Fruit fly (Drosophila melanogaster) whole organism, embryonic: ENCODE results near the gene lectin-37Da.

ENCODE experiments used
- Bgb ChIP-seq: fragments of 200-800 bp; sonication (Bioruptor generic); IDR thresholded peaks from 2 replicates; pipeline ENCODE4 v1.3.6; 2022; ENCODE audit warnings: missing biosample characterization, missing genetic modification characterization; ENCODE audit not compliant: partially characterized antibody
- BtbVII ChIP-seq: fragments of 200-800 bp; sonication (Bioruptor generic); optimal IDR thresholded peaks from 3 replicates; lab custom pipeline; 2017; ENCODE audit warnings: missing biosample characterization, mild to moderate bottlenecking, missing genetic modification characterization
- CG11247 ChIP-seq: fragments of 200-800 bp; sonication (Bioruptor generic); IDR thresholded peaks from 2 replicates; pipeline ENCODE4 v1.3.6; 2022; ENCODE audit warnings: missing biosample characterization, missing genetic modification characterization
- CG11723 ChIP-seq: fragments of 200-800 bp; sonication (Bioruptor generic); optimal IDR thresholded peaks from 2 replicates; lab custom pipeline; 2017; ENCODE audit warnings: missing biosample characterization, mild to moderate bottlenecking, missing genetic modification characterization
- CG12104 ChIP-seq: fragments of 200-800 bp; sonication (Bioruptor generic); optimal IDR thresholded peaks from 3 replicates; lab custom pipeline; 2016; ENCODE audit warnings: missing biosample characterization, missing genetic modification characterization
- CG13287 ChIP-seq: fragments of 200-800 bp; sonication (Bioruptor generic); IDR thresholded peaks from 2 replicates; pipeline ENCODE4 v1.3.6; 2022; ENCODE audit warnings: missing biosample characterization, missing genetic modification characterization; ENCODE audit not compliant: partially characterized antibody
- CG13624 ChIP-seq: fragments of 200-800 bp; sonication (Bioruptor generic); optimal IDR thresholded peaks from 2 replicates; lab custom pipeline; 2016; ENCODE audit warnings: missing biosample characterization, missing genetic modification characterization
- CG16813 ChIP-seq: fragments of 200-800 bp; sonication (Bioruptor generic); IDR thresholded peaks from 3 replicates; pipeline ENCODE4 v1.3.6; 2022; ENCODE audit warnings: missing biosample characterization, missing genetic modification characterization; ENCODE audit not compliant: partially characterized antibody
- CG1792 ChIP-seq: fragments of 200-800 bp; sonication (Bioruptor generic); optimal IDR thresholded peaks from 2 replicates; lab custom pipeline; 2016; ENCODE audit warnings: missing biosample characterization, missing genetic modification characterization
- CG2889 ChIP-seq: fragments of 200-800 bp; sonication (Bioruptor generic); IDR thresholded peaks from 3 replicates; pipeline ENCODE4 v1.3.6; 2022; ENCODE audit warnings: missing biosample characterization, missing genetic modification characterization
- CG31224 ChIP-seq: fragments of 200-800 bp; sonication (Bioruptor generic); IDR thresholded peaks from 2 replicates; pipeline ENCODE4 v1.3.6; 2022; ENCODE audit warnings: missing biosample characterization, missing genetic modification characterization
- CG3281 ChIP-seq: fragments of 200-800 bp; sonication (Bioruptor generic); optimal IDR thresholded peaks from 3 replicates; lab custom pipeline; 2017; ENCODE audit warnings: missing biosample characterization, mild to moderate bottlenecking, missing genetic modification characterization
- CG7556 ChIP-seq: fragments of 200-800 bp; sonication (Bioruptor generic); optimal IDR thresholded peaks from 2 replicates; lab custom pipeline; 2017; ENCODE audit warnings: missing biosample characterization, mild to moderate bottlenecking, missing genetic modification characterization
- CG7745 ChIP-seq: fragments of 200-800 bp; sonication (Bioruptor generic); optimal IDR thresholded peaks from 2 replicates; lab custom pipeline; 2018; ENCODE audit warnings: missing biosample characterization, mild to moderate bottlenecking, missing genetic modification characterization, moderate library complexity
- Camta ChIP-seq: fragments of 200-800 bp; sonication (Bioruptor generic); optimal IDR thresholded peaks from 2 replicates; lab custom pipeline; 2016; ENCODE audit warnings: missing biosample characterization, missing genetic modification characterization
- Chrac-16 ChIP-seq: fragments of 200-800 bp; sonication (Bioruptor generic); optimal IDR thresholded peaks from 3 replicates; lab custom pipeline; 2016; ENCODE audit warnings: missing biosample characterization, missing genetic modification characterization
- CrebB ChIP-seq: fragments of 200-800 bp; sonication (Bioruptor generic); optimal IDR thresholded peaks from 3 replicates; lab custom pipeline; 2018; ENCODE audit warnings: missing biosample characterization, mild to moderate bottlenecking, missing genetic modification characterization
- Dek ChIP-seq: fragments of 200-800 bp; sonication (Bioruptor generic); optimal IDR thresholded peaks from 3 replicates; lab custom pipeline; 2019; ENCODE audit warnings: missing biosample characterization, mild to moderate bottlenecking, missing genetic modification characterization, moderate library complexity
- Gug ChIP-seq: fragments of 200-800 bp; sonication (Bioruptor generic); IDR thresholded peaks from 4 replicates; pipeline ENCODE4 v1.3.6; 2022; ENCODE audit warnings: missing biosample characterization, missing genetic modification characterization
- HLH4C ChIP-seq: fragments of 200-800 bp; sonication (Bioruptor generic); IDR thresholded peaks from 3 replicates; pipeline ENCODE4 v1.3.6; 2022; ENCODE audit warnings: missing biosample characterization, missing genetic modification characterization; ENCODE audit not compliant: partially characterized antibody
- Hmr ChIP-seq: fragments of 200-800 bp; sonication (Bioruptor generic); optimal IDR thresholded peaks from 3 replicates; lab custom pipeline; 2017; ENCODE audit warnings: mild to moderate bottlenecking, missing biosample characterization, missing genetic modification reagents, missing genetic modification characterization
- Kr ChIP-seq: fragments of 200-800 bp; sonication (Bioruptor generic); optimal IDR thresholded peaks from 2 replicates; lab custom pipeline; 2017; ENCODE audit warnings: missing biosample characterization, mild to moderate bottlenecking, missing genetic modification characterization
- Lhr ChIP-seq: fragments of 200-800 bp; sonication (Bioruptor generic); optimal IDR thresholded peaks from 3 replicates; lab custom pipeline; 2017; ENCODE audit warnings: mild to moderate bottlenecking, missing biosample characterization, missing genetic modification reagents, missing genetic modification characterization
- MBD-R2 ChIP-seq: fragments of 200-800 bp; sonication (Bioruptor generic); IDR thresholded peaks from 2 replicates; pipeline ENCODE4 v1.3.6; 2022; ENCODE audit warnings: missing biosample characterization, missing genetic modification characterization
- Mrtf ChIP-seq: fragments of 200-800 bp; sonication (Bioruptor generic); IDR thresholded peaks from 3 replicates; pipeline ENCODE4 v1.3.6; 2022; ENCODE audit warnings: missing biosample characterization, missing genetic modification characterization
- Oli ChIP-seq: fragments of 200-800 bp; sonication (Bioruptor generic); optimal IDR thresholded peaks from 2 replicates; lab custom pipeline; 2018; ENCODE audit warnings: missing biosample characterization, mild to moderate bottlenecking, missing genetic modification characterization, moderate library complexity
- Stat92E ChIP-seq, 3 experiments: fragments of >200 bp in 2 of 3; fragments of 200-800 bp in 1 of 3; sonication (Bioruptor generic) in 1 of 3; optimal IDR thresholded peaks; 2 replicates each; lab custom pipeline; 2017 to 2019; ENCODE audit warnings: missing biosample characterization in 3 of 3, missing genetic modification characterization in 3 of 3, mild to moderate bottlenecking in 1 of 3, moderate library complexity in 1 of 3
- ac ChIP-seq: fragments of 200-800 bp; sonication (Bioruptor generic); optimal IDR thresholded peaks from 3 replicates; lab custom pipeline; 2017; ENCODE audit warnings: missing biosample characterization, mild to moderate bottlenecking, missing genetic modification characterization
- bigmax ChIP-seq: fragments of 200-800 bp; sonication (Bioruptor generic); optimal IDR thresholded peaks from 2 replicates; lab custom pipeline; 2018; ENCODE audit warnings: missing biosample characterization, mild to moderate bottlenecking, missing genetic modification characterization
- crc ChIP-seq: fragments of 200-800 bp; sonication (Bioruptor generic); optimal IDR thresholded peaks from 2 replicates; lab custom pipeline; 2016; ENCODE audit warnings: missing biosample characterization, missing genetic modification characterization
- da ChIP-seq: fragments of 200-800 bp; sonication (Bioruptor generic); optimal IDR thresholded peaks from 2 replicates; lab custom pipeline; 2016; ENCODE audit warnings: missing biosample characterization, missing genetic modification characterization
- dimm ChIP-seq: fragments of 200-800 bp; sonication (Bioruptor generic); IDR thresholded peaks from 2 replicates; pipeline ENCODE4 v1.3.6; 2022; ENCODE audit warnings: missing biosample characterization, missing genetic modification characterization
- gce ChIP-seq: fragments of 200-800 bp; sonication (Bioruptor generic); IDR thresholded peaks from 3 replicates; pipeline ENCODE4 v1.3.6; 2022; ENCODE audit warnings: missing biosample characterization, missing genetic modification characterization
- gt ChIP-seq: fragments of 200-800 bp; sonication (Bioruptor generic); IDR thresholded peaks from 2 replicates; pipeline ENCODE4 v1.3.6; 2022; ENCODE audit warnings: missing biosample characterization, missing genetic modification characterization
- hb ChIP-seq: fragments of 200-800 bp; sonication (Bioruptor generic); IDR thresholded peaks from 3 replicates; pipeline ENCODE4 v1.3.6; 2022; ENCODE audit warnings: missing biosample characterization, missing genetic modification characterization; ENCODE audit not compliant: partially characterized antibody
- inv ChIP-seq: fragments of 200-800 bp; sonication (Bioruptor generic); IDR thresholded peaks from 2 replicates; pipeline ENCODE4 v1.3.6; 2022; ENCODE audit warnings: missing biosample characterization, missing genetic modification characterization; ENCODE audit not compliant: partially characterized antibody
- otp ChIP-seq: fragments of 200-800 bp; sonication (Bioruptor generic); IDR thresholded peaks from 3 replicates; pipeline ENCODE4, ENCODE4 v1.3.6; 2022; ENCODE audit warnings: missing biosample characterization, missing genetic modification characterization
- pan ChIP-seq, 4 experiments: fragments of >200 bp in 3 of 4; fragments of 200-800 bp in 1 of 4; sonication (Bioruptor generic) in 1 of 4; optimal IDR thresholded peaks in 3 of 4; IDR thresholded peaks in 1 of 4; 2 replicates each; pipeline versions ENCODE4 v1.3.6 to Lab custom; 2017 to 2022; ENCODE audit warnings: missing biosample characterization in 2 of 4, missing genetic modification characterization in 2 of 4, mixed read lengths in 1 of 4
- phol ChIP-seq: fragments of 200-800 bp; sonication (Bioruptor generic); optimal IDR thresholded peaks from 3 replicates; lab custom pipeline; 2018; ENCODE audit warnings: missing biosample characterization, mild to moderate bottlenecking, missing genetic modification characterization, moderate library complexity
- sna ChIP-seq: fragments of 200-800 bp; sonication (Bioruptor generic); IDR thresholded peaks from 2 replicates; pipeline ENCODE4 v1.3.6; 2022; ENCODE audit warnings: missing biosample characterization, missing genetic modification characterization; ENCODE audit not compliant: partially characterized antibody
- ssp ChIP-seq: fragments of 200-800 bp; sonication (Bioruptor generic); IDR thresholded peaks from 2 replicates; pipeline ENCODE4 v1.3.6; 2022; ENCODE audit warnings: missing biosample characterization, missing genetic modification characterization
- tna ChIP-seq: fragments of 200-800 bp; sonication (Bioruptor generic); IDR thresholded peaks from 2 replicates; pipeline ENCODE4 v1.3.6; 2022; ENCODE audit warnings: missing biosample characterization, missing genetic modification characterization; ENCODE audit not compliant: partially characterized antibody
- ttk ChIP-seq: fragments of 200-800 bp; sonication (Bioruptor generic); IDR thresholded peaks from 2 replicates; pipeline ENCODE4 v2.1.2; 2022; ENCODE audit warnings: missing biosample characterization, missing genetic modification characterization
- twi ChIP-seq: fragments of 200-800 bp; optimal IDR thresholded peaks from 2 replicates; lab custom pipeline; 2019; ENCODE audit warnings: missing biosample characterization, mild to moderate bottlenecking, missing genetic modification characterization, moderate library complexity
- wdn ChIP-seq: fragments of 200-800 bp; sonication (Bioruptor generic); IDR thresholded peaks from 2 replicates; pipeline ENCODE4 v1.3.6; 2022; ENCODE audit warnings: missing biosample characterization, missing genetic modification characterization
- zen ChIP-seq: fragments of 200-800 bp; sonication (Bioruptor generic); optimal IDR thresholded peaks from 3 replicates; lab custom pipeline; 2018; ENCODE audit warnings: missing biosample characterization, mild to moderate bottlenecking, missing genetic modification characterization, moderate library complexity

lectin-37Da gene

DNA sequence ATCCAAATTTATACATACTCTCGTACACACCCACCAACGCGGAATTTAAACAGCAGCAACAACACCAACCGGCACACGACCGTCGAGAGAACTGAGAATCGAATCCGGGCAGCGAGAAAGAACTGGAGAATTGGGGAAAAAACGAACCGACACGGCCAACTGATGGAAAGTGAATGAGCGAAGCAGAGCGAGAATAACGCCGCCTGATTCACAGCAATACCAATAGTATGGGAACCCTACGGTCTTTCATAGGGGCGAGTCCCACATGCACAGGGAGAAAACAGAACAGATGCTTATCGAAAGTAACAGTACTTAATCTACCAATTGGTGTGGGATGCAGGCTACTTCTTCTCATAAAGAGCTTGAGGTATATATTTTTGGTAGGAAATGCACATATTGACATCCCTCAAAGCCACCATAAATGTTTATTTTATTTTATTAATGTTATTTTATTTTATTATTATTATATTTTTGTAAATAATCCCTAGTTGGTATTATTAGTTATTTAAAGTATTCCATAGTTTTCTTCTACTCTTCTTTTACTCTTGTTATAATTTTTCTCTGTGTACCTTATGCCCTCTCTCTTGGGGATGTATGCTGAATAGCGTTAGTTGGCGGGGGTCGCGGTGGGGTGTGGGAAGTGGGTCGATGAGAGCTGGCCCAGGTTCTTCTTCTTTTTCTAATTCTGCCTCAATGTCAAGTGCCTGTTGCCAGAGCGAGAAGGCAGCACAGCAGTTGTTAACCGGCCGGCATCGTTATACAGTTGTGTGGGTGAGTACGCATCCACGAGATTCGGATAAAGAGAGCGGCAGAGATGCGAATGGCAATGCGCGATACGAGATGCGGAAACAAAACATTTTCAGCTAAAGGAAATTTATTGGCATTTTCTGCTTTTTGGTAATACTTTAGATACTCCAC, 19.5 kb upstream of the lectin-37Da start, which contains the start of gene CG17544 (continued):
- no peak for TF ChIP-seq sna (GFP tag; lab: Robert Waterston, UW)
- TF ChIP-seq Chrac-16 (GFP tag; lab: Kevin White, UChicago) = peak; percentile 59
- no peak for TF ChIP-seq Kr
- TF ChIP-seq CG11723 (GFP tag; lab: Kevin White, UChicago) = no peak
- TF ChIP-seq Oli (tag; lab: Kevin White, UChicago) = peak; percentile 85
- TF ChIP-seq twi (tag; lab: Kevin White, UChicago) = peak; percentile 68
- TF ChIP-seq phol = peak; percentile 83
- TF ChIP-seq Gug = peak; percentile 39; the same call in 2 of the 4 replicates
- peak; percentile 46; the same call in 1 of the 2 replicates for TF ChIP-seq Bgb
- TF ChIP-seq Lhr = peak; percentile 8
- peak; percentile 49; the same call in 1 of the 2 replicates for TF ChIP-seq CG13287 (GFP tag; lab: Robert Waterston, UW)
- no peak for TF ChIP-seq CG1792
- no peak for TF ChIP-seq gt (GFP tag; lab: Robert Waterston, UW)
- no peak for TF ChIP-seq CG16813 (GFP tag; lab: Robert Waterston, UW)
- peak; percentile 35; the same call in 1 of the 3 replicates for TF ChIP-seq CG2889 (GFP tag; lab: Robert Waterston, UW)
- no peak; the same call in 1 of the 2 replicates for TF ChIP-seq MBD-R2
- TF ChIP-seq ttk = peak; percentile 79
- TF ChIP-seq otp (GFP tag; lab: Robert Waterston, UW) = peak; percentile 30; the same call in 1 of the 3 replicates
- no peak for TF ChIP-seq pan (optimal IDR thresholded peaks at IDR 0.05; lab: Kevin White, UChicago)
- peak in 1 of 2 experiments; percentile 46 for TF ChIP-seq pan (GFP tag; optimal IDR thresholded peaks at IDR 0.05 in 1 of 2, IDR thresholded peaks at IDR 0.05 in 1 of 2)
- 0 out of 3 replicates have a peak, but pooled peaks have one; percentile 52 for TF ChIP-seq Mrtf (GFP tag; lab: Robert Waterston, UW)
- peak; percentile 62 for TF ChIP-seq zen (tag; lab: Kevin White, UChicago)
- TF ChIP-seq CG3281 = peak; percentile 90
- peak; percentile 54 for TF ChIP-seq ssp (GFP tag; lab: Robert Waterston, UW)
- no peak for TF ChIP-seq hb (GFP tag; lab: Robert Waterston, UW)
- no peak for TF ChIP-seq dimm
- TF ChIP-seq CG12104 (GFP tag; lab: Kevin White, UChicago) = peak; percentile 52
- TF ChIP-seq CG7556 (GFP tag; lab: Kevin White, UChicago) = peak; percentile 95
- TF ChIP-seq gce (GFP tag; lab: Robert Waterston, UW) = peak; percentile 56; the same call in 1 of the 3 replicates
- no peak for TF ChIP-seq da
- TF ChIP-seq crc (GFP tag; lab: Kevin White, UChicago) = no peak
- TF ChIP-seq Camta (GFP tag; lab: Kevin White, UChicago) = no peak
- no peak for TF ChIP-seq CG11247
- peak; percentile 46; the same call in 1 of the 2 replicates for TF ChIP-seq CG31224
- TF ChIP-seq wdn (GFP tag; lab: Robert Waterston, UW) = peak; percentile 42
- no peak for TF ChIP-seq HLH4C (GFP tag; lab: Robert Waterston, UW)
- peak; percentile 84 for TF ChIP-seq BtbVII (GFP tag; lab: Kevin White, UChicago)
- no peak for TF ChIP-seq bigmax (GFP tag; lab: Kevin White, UChicago)
- TF ChIP-seq CG13624 (GFP tag; lab: Kevin White, UChicago) = peak; percentile 18
- no peak for TF ChIP-seq inv (GFP tag; lab: Robert Waterston, UW)
- TF ChIP-seq CrebB (tag; lab: Kevin White, UChicago) = no peak
- TF ChIP-seq CG7745 (tag; lab: Kevin White, UChicago) = no peak
- peak; percentile 91 for TF ChIP-seq Hmr
- peak; percentile 79 for TF ChIP-seq Dek
- no peak; the same call in 1 of the 2 replicates for TF ChIP-seq tna
- peak; percentile 9 for TF ChIP-seq ac (GFP tag; lab: Kevin White, UChicago)
- TF ChIP-seq Stat92E (GFP tag; optimal IDR thresholded peaks at IDR 0.05; lab: Kevin White, UChicago) = no peak
